Worm (Caenorhabditis elegans) whole organism, late embryonic: ENCODE data around the gene F35G2.1.

Experiments used
- ahr-1 ChIP-seq: sonication (generic microtip); optimal IDR thresholded peaks from 2 replicates; lab custom pipeline; 2016; ENCODE audit warnings: missing genetic modification characterization, missing compliant biosample characterization
- ceh-19 ChIP-seq: fragments of 200-800 bp; sonication (Bioruptor generic); optimal IDR thresholded peaks from 2 replicates; lab custom pipeline; 2018; ENCODE audit warnings: mild to moderate bottlenecking, missing genetic modification characterization, missing compliant biosample characterization
- dve-1 ChIP-seq: sonication (generic microtip); optimal IDR thresholded peaks from 2 replicates; lab custom pipeline; 2017; ENCODE audit warnings: antibody characterized with exemption, mild to moderate bottlenecking, missing genetic modification characterization, missing compliant biosample characterization
- elt-4 ChIP-seq: sonication (generic microtip); optimal IDR thresholded peaks from 2 replicates; lab custom pipeline; 2016; ENCODE audit warnings: missing genetic modification characterization, missing compliant biosample characterization
- ets-4 ChIP-seq: sonication (generic microtip); optimal IDR thresholded peaks from 2 replicates; lab custom pipeline; 2016; ENCODE audit warnings: missing genetic modification characterization, missing compliant biosample characterization
- eyg-1 ChIP-seq: sonication (generic microtip); optimal IDR thresholded peaks from 2 replicates; lab custom pipeline; 2016; ENCODE audit warnings: missing genotype, missing genetic modification characterization, missing compliant biosample characterization
- fkh-10 ChIP-seq: fragments of 150-350 bp; optimal IDR thresholded peaks from 2 replicates; lab custom pipeline; 2014; ENCODE audit warnings: missing biosample characterization, missing genetic modification reagents, missing genetic modification characterization
- madf-2 ChIP-seq: sonication (generic microtip); optimal IDR thresholded peaks from 2 replicates; lab custom pipeline; 2017; ENCODE audit warnings: missing genetic modification characterization, missing compliant biosample characterization
- nfya-1 ChIP-seq: sonication (generic microtip); optimal IDR thresholded peaks from 2 replicates; lab custom pipeline; 2017; ENCODE audit warnings: missing genetic modification characterization, mild to moderate bottlenecking, missing compliant biosample characterization, antibody characterized with exemption, moderate library complexity
- pag-3 ChIP-seq: sonication (generic microtip); optimal IDR thresholded peaks from 2 replicates; lab custom pipeline; 2016; ENCODE audit warnings: missing compliant biosample characterization, missing genetic modification characterization, borderline replicate concordance
- pax-1 ChIP-seq: fragments of 150-350 bp; optimal IDR thresholded peaks from 2 replicates; lab custom pipeline; 2014; ENCODE audit warnings: missing biosample characterization, missing genetic modification characterization
- pqm-1 ChIP-seq: sonication (generic microtip); optimal IDR thresholded peaks from 2 replicates; lab custom pipeline; 2016; ENCODE audit warnings: missing genetic modification characterization, missing compliant biosample characterization
- unc-55 ChIP-seq: sonication (generic microtip); optimal IDR thresholded peaks from 2 replicates; lab custom pipeline; 2017; ENCODE audit warnings: missing biosample characterization, missing genetic modification reagents, missing genetic modification characterization
- unc-86 ChIP-seq: sonication (generic microtip); optimal IDR thresholded peaks from 2 replicates; lab custom pipeline; 2016; ENCODE audit warnings: missing genetic modification characterization, missing compliant biosample characterization

DNA sequence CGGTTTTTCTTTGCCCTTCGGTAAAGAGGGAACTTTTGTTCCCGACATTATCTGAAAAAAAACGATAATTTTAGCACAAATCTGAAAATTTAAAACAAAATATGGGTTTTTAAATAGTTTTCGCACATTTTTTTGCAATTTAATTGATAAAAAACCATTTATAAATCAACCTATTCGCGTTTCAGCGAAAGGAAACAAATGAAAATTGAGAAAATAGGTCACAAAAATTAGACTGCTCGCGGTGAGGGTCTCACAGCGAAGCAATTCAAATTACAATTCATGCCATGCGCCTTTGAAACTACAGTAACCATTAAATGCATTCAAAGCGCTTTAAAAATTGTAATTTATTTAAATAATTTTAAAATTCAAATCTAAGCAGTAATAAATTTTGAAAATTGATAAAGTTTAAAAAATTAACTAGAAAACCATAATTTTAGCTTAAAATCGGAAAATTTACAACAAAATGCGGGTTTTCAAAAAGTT lies 48.8 kb upstream of the F35G2.1 start, which contains the start of gene B0001.7:
- no peak for TF ChIP-seq pag-3
- TF ChIP-seq unc-55 = no peak
- TF ChIP-seq unc-86 = no peak
- no peak for TF ChIP-seq ceh-19 (GFP tag; lab: Kevin White, UChicago)
- TF ChIP-seq elt-4 (tag; lab: Kevin White, UChicago) = no peak
- TF ChIP-seq nfya-1 (tag; lab: Kevin White, UChicago) = no peak
- TF ChIP-seq pax-1 (tag; lab: Kevin White, UChicago) = no peak
- TF ChIP-seq madf-2 (tag; lab: Kevin White, UChicago) = no peak
- TF ChIP-seq pqm-1 (tag; lab: Kevin White, UChicago) = no peak
- TF ChIP-seq eyg-1 (tag; lab: Kevin White, UChicago) = no peak
- no peak for TF ChIP-seq ets-4
- TF ChIP-seq dve-1 (tag; lab: Kevin White, UChicago) = no peak
- no peak for TF ChIP-seq ahr-1
- no peak for TF ChIP-seq fkh-10 (GFP tag; lab: Kevin White, UChicago)
